Fruit fly (Drosophila melanogaster): Measurements from ENCODE around the gene CG15578.

Gene CG15578

dm6 chrX:4293418-4293817 lies 15.7 kb upstream of the CG15578 start:
- TF ChIP-seq psq (GFP tag; optimal IDR thresholded peaks at IDR 0.05) = no peak
- TF ChIP-seq Jra (GFP tag; optimal IDR thresholded peaks at IDR 0.05) = no peak
- no peak for TF ChIP-seq sv (GFP tag; optimal IDR thresholded peaks at IDR 0.05)
- TF ChIP-seq pan (optimal IDR thresholded peaks at IDR 0.05) = no peak
- TF ChIP-seq Mio (GFP tag; optimal IDR thresholded peaks at IDR 0.05) = no peak
- TF ChIP-seq OdsH (GFP tag; optimal IDR thresholded peaks at IDR 0.05) = no peak
- TF ChIP-seq Hr83 (GFP tag; optimal IDR thresholded peaks at IDR 0.05; ENCODE audit: poor library complexity, severe bottlenecking) = no peak
- TF ChIP-seq tai (GFP tag; optimal IDR thresholded peaks at IDR 0.05) = no peak
- no peak for TF ChIP-seq CG32264 (GFP tag; optimal IDR thresholded peaks at IDR 0.05)
- TF ChIP-seq usp (GFP tag; optimal IDR thresholded peaks at IDR 0.05) = no peak
- no peak for TF ChIP-seq lola (GFP tag; optimal IDR thresholded peaks at IDR 0.05)
- no peak for TF ChIP-seq Abd-B (GFP tag; optimal IDR thresholded peaks at IDR 0.05)
- no peak for TF ChIP-seq Sp1 (GFP tag; optimal IDR thresholded peaks at IDR 0.05)
- TF ChIP-seq br (GFP tag; optimal IDR thresholded peaks at IDR 0.05) = no peak
- TF ChIP-seq brk (GFP tag; optimal IDR thresholded peaks at IDR 0.05) = no peak
- no peak for TF ChIP-seq CrebA (GFP tag; optimal IDR thresholded peaks at IDR 0.05; ENCODE audit: borderline replicate concordance)
- TF ChIP-seq ey (GFP tag; optimal IDR thresholded peaks at IDR 0.05) = no peak

DNA sequence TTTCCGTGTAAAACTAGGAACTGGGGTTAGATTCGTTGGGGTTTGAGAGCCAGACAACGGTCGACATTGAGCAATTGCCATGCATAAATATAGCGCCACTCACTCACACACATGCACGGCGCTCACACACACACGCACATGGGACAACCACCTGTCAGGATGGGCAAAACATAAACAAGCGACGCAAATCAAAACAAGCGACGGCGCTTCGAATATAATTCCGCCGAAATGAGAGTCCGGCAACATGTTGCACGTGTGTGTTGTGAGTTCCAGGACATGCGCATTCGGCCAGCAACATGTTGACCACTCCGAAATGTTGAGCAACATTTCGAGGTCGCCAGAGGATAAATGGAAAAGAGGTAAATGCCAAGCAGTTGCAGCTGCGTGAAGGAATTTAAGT lies 3.0 kb upstream of the CG15578 start:
- TF ChIP-seq psq (GFP tag; optimal IDR thresholded peaks at IDR 0.05) (no peak), CrebA (GFP tag; optimal IDR thresholded peaks at IDR 0.05; ENCODE audit: borderline replicate concordance) (no peak), Dfd (GFP tag; optimal IDR thresholded peaks at IDR 0.05) (no peak), Hr83 (GFP tag; optimal IDR thresholded peaks at IDR 0.05; ENCODE audit: poor library complexity, severe bottlenecking) (no peak), pan (optimal IDR thresholded peaks at IDR 0.05) (no peak), N (GFP tag; optimal IDR thresholded peaks at IDR 0.05) (no peak), fru (GFP tag; optimal IDR thresholded peaks at IDR 0.05) (no peak), HLH106 (tag; optimal IDR thresholded peaks at IDR 0.05) (no peak), ey (GFP tag; optimal IDR thresholded peaks at IDR 0.05) (no peak), CG32264 (GFP tag; optimal IDR thresholded peaks at IDR 0.05) (no peak), dl (GFP tag; optimal IDR thresholded peaks at IDR 0.05; ENCODE audit: insufficient read depth in 1 of 2, partially characterized antibody in 2 of 2) (no peak), Vsx2 (GFP tag; optimal IDR thresholded peaks at IDR 0.05; ENCODE audit: partially characterized antibody) (no peak), rgr (GFP tag; optimal IDR thresholded peaks at IDR 0.05) (no peak), Abd-B (GFP tag; optimal IDR thresholded peaks at IDR 0.05) (no peak), Jra (GFP tag; optimal IDR thresholded peaks at IDR 0.05) (no peak), tai (GFP tag; optimal IDR thresholded peaks at IDR 0.05) (no peak), Myc (optimal IDR thresholded peaks at IDR 0.05) (no peak), dmrt93B (GFP tag; optimal IDR thresholded peaks at IDR 0.05) (no peak), Hnf4 (GFP tag; optimal IDR thresholded peaks at IDR 0.05) (no peak)

DNA sequence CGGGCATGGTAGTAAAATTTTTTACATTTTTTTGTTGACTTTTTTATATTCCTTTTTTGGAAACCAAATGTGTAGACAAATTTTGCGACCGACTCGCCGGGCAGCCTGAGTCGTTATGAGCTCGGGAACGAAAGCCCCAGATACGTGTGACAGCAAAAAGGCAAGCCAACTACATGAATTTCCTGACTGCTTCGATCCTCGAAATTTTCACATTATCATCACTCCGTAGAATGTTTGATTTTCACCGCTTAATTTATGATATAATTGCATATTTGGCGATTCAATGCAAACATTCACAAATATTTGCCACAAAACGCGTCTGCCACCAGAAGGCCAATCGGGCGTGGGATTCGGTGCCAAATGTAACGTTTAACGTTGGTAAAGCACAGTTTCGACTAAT lies 861 bp downstream of the CG15578 start, which contains the start of gene CG15577:
Gene CG15577 (minus strand): TSS at position 101 of the 400 bp plus-strand sequence.
- TF ChIP-seq CG9705 (GFP tag; optimal IDR thresholded peaks at IDR 0.05) (no peak), brk (GFP tag; optimal IDR thresholded peaks at IDR 0.05) (no peak), woc (GFP tag; optimal IDR thresholded peaks at IDR 0.05) (no peak), Mio (GFP tag; optimal IDR thresholded peaks at IDR 0.05) (no peak), fru (GFP tag; optimal IDR thresholded peaks at IDR 0.05) (no peak), CG32264 (GFP tag; optimal IDR thresholded peaks at IDR 0.05) (no peak), tai (GFP tag; optimal IDR thresholded peaks at IDR 0.05) (no peak), rgr (GFP tag; optimal IDR thresholded peaks at IDR 0.05) (no peak), br (GFP tag; optimal IDR thresholded peaks at IDR 0.05) (no peak), h (GFP tag; optimal IDR thresholded peaks at IDR 0.05) (no peak), Sp1 (GFP tag; optimal IDR thresholded peaks at IDR 0.05) (no peak), Jra (GFP tag; optimal IDR thresholded peaks at IDR 0.05) (no peak), sv (GFP tag; optimal IDR thresholded peaks at IDR 0.05) (no peak), sage (GFP tag; optimal IDR thresholded peaks at IDR 0.05) (no peak), Hr78 (GFP tag; optimal IDR thresholded peaks at IDR 0.05) (no peak), jim (GFP tag; optimal IDR thresholded peaks at IDR 0.05) (no peak), usp (GFP tag; optimal IDR thresholded peaks at IDR 0.05) (no peak), Rel (GFP tag; optimal IDR thresholded peaks at IDR 0.05) (no peak), Rel (tag; optimal IDR thresholded peaks at IDR 0.05) (no peak), dl (GFP tag; optimal IDR thresholded peaks at IDR 0.05; ENCODE audit: insufficient read depth in 1 of 2, partially characterized antibody in 2 of 2) (no peak), HLH106 (tag; optimal IDR thresholded peaks at IDR 0.05) (no peak)

dm6 chrX:4273499-4273898 lies 4.3 kb downstream of the CG15578 start:
- TF ChIP-seq fru (GFP tag; optimal IDR thresholded peaks at IDR 0.05) (no peak), foxo (GFP tag; optimal IDR thresholded peaks at IDR 0.05) (no peak), brk (GFP tag; optimal IDR thresholded peaks at IDR 0.05) (no peak), Mio (GFP tag; optimal IDR thresholded peaks at IDR 0.05) (no peak), lola (GFP tag; optimal IDR thresholded peaks at IDR 0.05) (no peak)

All from whole organism, wandering third instar larva.